Fruit fly (Drosophila melanogaster) whole organism, embryonic: ENCODE results near the gene Caper.

Experiments
- Awh ChIP-seq: fragments of 200-800 bp; sonication (Bioruptor generic); IDR thresholded peaks from 2 replicates; pipeline ENCODE4, ENCODE4 v1.3.6; 2022; ENCODE audit warnings: missing biosample characterization, missing genetic modification characterization
- CG10431 ChIP-seq: fragments of 200-800 bp; sonication (Bioruptor generic); optimal IDR thresholded peaks from 3 replicates; lab custom pipeline; 2018; ENCODE audit warnings: missing biosample characterization, mild to moderate bottlenecking, missing genetic modification characterization
- CG11696 ChIP-seq: fragments of 200-800 bp; sonication (Bioruptor generic); IDR thresholded peaks from 2 replicates; pipeline ENCODE4 v1.3.6; 2022; ENCODE audit warnings: missing biosample characterization, missing genetic modification characterization
- CG14860 ChIP-seq: fragments of 200-800 bp; sonication (Bioruptor generic); IDR thresholded peaks from 3 replicates; pipeline ENCODE4 v1.3.6; 2022; ENCODE audit warnings: missing biosample characterization, missing genetic modification characterization; ENCODE audit not compliant: partially characterized antibody
- CG17359 ChIP-seq: fragments of 200-800 bp; sonication (Bioruptor generic); optimal IDR thresholded peaks from 3 replicates; lab custom pipeline; 2018; ENCODE audit warnings: missing biosample characterization, mild to moderate bottlenecking, missing genetic modification characterization, moderate library complexity
- CG17568 ChIP-seq: fragments of 200-800 bp; sonication (Bioruptor generic); optimal IDR thresholded peaks from 2 replicates; lab custom pipeline; 2018; ENCODE audit warnings: missing biosample characterization, mild to moderate bottlenecking, missing genetic modification characterization, moderate library complexity
- CG18764 ChIP-seq: fragments of 200-800 bp; sonication (Bioruptor generic); optimal IDR thresholded peaks from 3 replicates; lab custom pipeline; 2016; ENCODE audit warnings: missing biosample characterization, missing genetic modification characterization
- CG2712 ChIP-seq: fragments of 200-800 bp; optimal IDR thresholded peaks from 3 replicates; lab custom pipeline; 2019; ENCODE audit warnings: missing biosample characterization, mild to moderate bottlenecking, missing genetic modification characterization, moderate library complexity
- CG2875 ChIP-seq: fragments of 200-800 bp; sonication (Bioruptor generic); optimal IDR thresholded peaks from 2 replicates; lab custom pipeline; 2017; ENCODE audit warnings: missing biosample characterization, mild to moderate bottlenecking, missing genetic modification characterization, missing genetic modification reagents
- CG30403 ChIP-seq: fragments of 200-800 bp; sonication (Bioruptor generic); optimal IDR thresholded peaks from 3 replicates; lab custom pipeline; 2016; ENCODE audit warnings: missing biosample characterization, missing genetic modification characterization
- CG33213 ChIP-seq: fragments of 200-800 bp; sonication (Bioruptor generic); optimal IDR thresholded peaks from 3 replicates; lab custom pipeline; 2016; ENCODE audit warnings: missing biosample characterization, missing genetic modification characterization
- CG3726 ChIP-seq: fragments of 200-800 bp; sonication (Bioruptor generic); IDR thresholded peaks from 3 replicates; pipeline ENCODE4, ENCODE4 v1.3.6; 2022; ENCODE audit warnings: missing biosample characterization, missing genetic modification characterization
- CG5953 ChIP-seq: fragments of 200-800 bp; sonication (Bioruptor generic); IDR thresholded peaks from 2 replicates; pipeline ENCODE4 v1.3.6; 2022; ENCODE audit warnings: missing biosample characterization, missing genetic modification characterization
- CG7372 ChIP-seq: fragments of 200-800 bp; sonication (Bioruptor generic); IDR thresholded peaks from 2 replicates; pipeline ENCODE4 v1.3.6; 2022; ENCODE audit warnings: missing biosample characterization, missing genetic modification characterization
- CG8359 ChIP-seq: fragments of 200-800 bp; sonication (Bioruptor generic); optimal IDR thresholded peaks from 2 replicates; lab custom pipeline; 2017; ENCODE audit warnings: missing biosample characterization, mild to moderate bottlenecking, missing genetic modification characterization, borderline replicate concordance
- CG8388 ChIP-seq: fragments of 200-800 bp; sonication (Bioruptor generic); optimal IDR thresholded peaks from 2 replicates; lab custom pipeline; 2019; ENCODE audit warnings: missing biosample characterization, mild to moderate bottlenecking, missing genetic modification characterization, moderate library complexity
- CG8944 ChIP-seq: fragments of 200-800 bp; sonication (Bioruptor generic); optimal IDR thresholded peaks from 3 replicates; lab custom pipeline; 2016; ENCODE audit warnings: missing biosample characterization, missing genetic modification characterization
- Dfd ChIP-seq, 2 experiments: fragments of >200 bp; optimal IDR thresholded peaks; 2 replicates each; lab custom pipeline; 2017; ENCODE audit warnings: missing biosample characterization in 2 of 2, missing genetic modification characterization in 2 of 2
- Eip74EF ChIP-seq, 2 experiments: fragments of 200-800 bp in 1 of 2; fragments of >200 bp in 1 of 2; sonication (Bioruptor generic) in 1 of 2; optimal IDR thresholded peaks; 2 replicates each; lab custom pipeline; 2017 to 2019; ENCODE audit warnings: missing biosample characterization in 2 of 2, missing genetic modification characterization in 2 of 2, mild to moderate bottlenecking in 1 of 2, moderate library complexity in 1 of 2
- Ets97D ChIP-seq: fragments of 200-800 bp; sonication (Bioruptor generic); optimal IDR thresholded peaks from 3 replicates; lab custom pipeline; 2016; ENCODE audit warnings: missing biosample characterization, missing genetic modification characterization
- Rfx ChIP-seq: fragments of 200-800 bp; sonication (Bioruptor generic); IDR thresholded peaks from 2 replicates; pipeline ENCODE4 v1.3.6; 2022; ENCODE audit warnings: missing biosample characterization, missing genetic modification characterization
- Rx ChIP-seq: fragments of 200-800 bp; sonication (Bioruptor generic); IDR thresholded peaks from 2 replicates; pipeline ENCODE4 v1.3.6; 2022; ENCODE audit warnings: missing biosample characterization, missing genetic modification characterization
- Sox102F ChIP-seq: fragments of 200-800 bp; sonication (Bioruptor generic); optimal IDR thresholded peaks from 2 replicates; lab custom pipeline; 2018; ENCODE audit warnings: missing biosample characterization, mild to moderate bottlenecking, missing genetic modification characterization, moderate library complexity
- Xrp1 ChIP-seq: fragments of 200-800 bp; sonication (Bioruptor generic); IDR thresholded peaks from 2 replicates; pipeline ENCODE4 v1.3.6; 2022; ENCODE audit warnings: missing biosample characterization, missing genetic modification characterization
- ato ChIP-seq: fragments of 200-800 bp; sonication (Bioruptor generic); IDR thresholded peaks from 2 replicates; pipeline ENCODE4 v1.3.6; 2022; ENCODE audit warnings: missing biosample characterization, missing genetic modification characterization; ENCODE audit not compliant: partially characterized antibody
- bbx ChIP-seq: fragments of 200-800 bp; sonication (Bioruptor generic); IDR thresholded peaks from 2 replicates; pipeline ENCODE4 v1.3.6; 2022; ENCODE audit warnings: missing biosample characterization, missing genetic modification characterization; ENCODE audit not compliant: partially characterized antibody
- br ChIP-seq: fragments of >200 bp; optimal IDR thresholded peaks from 2 replicates; lab custom pipeline; 2017
- caup ChIP-seq: fragments of 200-800 bp; sonication (Bioruptor generic); optimal IDR thresholded peaks from 3 replicates; lab custom pipeline; 2017; ENCODE audit warnings: missing biosample characterization, mild to moderate bottlenecking, missing genetic modification characterization, moderate library complexity; ENCODE audit not compliant: severe bottlenecking
- cg ChIP-seq: fragments of 200-800 bp; sonication (Bioruptor generic); optimal IDR thresholded peaks from 3 replicates; lab custom pipeline; 2019; ENCODE audit warnings: missing biosample characterization, mild to moderate bottlenecking, missing genetic modification characterization, moderate library complexity
- chn ChIP-seq: fragments of 200-800 bp; sonication (Bioruptor generic); optimal IDR thresholded peaks from 2 replicates; lab custom pipeline; 2016; ENCODE audit warnings: missing biosample characterization, missing genetic modification characterization
- crc ChIP-seq: fragments of 200-800 bp; sonication (Bioruptor generic); optimal IDR thresholded peaks from 2 replicates; lab custom pipeline; 2016; ENCODE audit warnings: missing biosample characterization, missing genetic modification characterization
- dpn ChIP-seq, 2 experiments: fragments of 200-800 bp; sonication (Bioruptor generic); optimal IDR thresholded peaks; 3 replicates each; lab custom pipeline; 2016; ENCODE audit warnings: missing biosample characterization in 2 of 2, missing genetic modification characterization in 2 of 2
- exex ChIP-seq: fragments of 200-800 bp; sonication (Bioruptor generic); optimal IDR thresholded peaks from 4 replicates; lab custom pipeline; 2018; ENCODE audit warnings: missing biosample characterization, mild to moderate bottlenecking, missing genetic modification characterization, moderate library complexity
- eyg ChIP-seq: fragments of 200-800 bp; sonication (Bioruptor generic); optimal IDR thresholded peaks from 3 replicates; lab custom pipeline; 2016; ENCODE audit warnings: missing biosample characterization, missing genetic modification characterization
- gem ChIP-seq: fragments of 200-800 bp; sonication (Bioruptor generic); optimal IDR thresholded peaks from 2 replicates; lab custom pipeline; 2019; ENCODE audit warnings: missing biosample characterization, mild to moderate bottlenecking, missing genetic modification characterization, moderate library complexity
- kah ChIP-seq: fragments of 200-800 bp; sonication (Bioruptor generic); optimal IDR thresholded peaks from 2 replicates; lab custom pipeline; 2018; ENCODE audit warnings: missing biosample characterization, mild to moderate bottlenecking, missing genetic modification characterization
- kay ChIP-seq: fragments of 200-800 bp; sonication (Bioruptor generic); optimal IDR thresholded peaks from 2 replicates; lab custom pipeline; 2016; ENCODE audit warnings: missing biosample characterization, missing genetic modification characterization
- lab ChIP-seq: fragments of 200-800 bp; sonication (Bioruptor generic); optimal IDR thresholded peaks from 3 replicates; lab custom pipeline; 2017; ENCODE audit warnings: missing biosample characterization, missing genetic modification characterization, mild to moderate bottlenecking, moderate library complexity, missing genetic modification reagents
- lmd ChIP-seq: fragments of 200-800 bp; sonication (Bioruptor generic); IDR thresholded peaks from 2 replicates; pipeline ENCODE4 v1.3.6; 2022; ENCODE audit warnings: missing biosample characterization, missing genetic modification characterization
- odd ChIP-seq: fragments of 200-800 bp; sonication (Bioruptor generic); optimal IDR thresholded peaks from 2 replicates; lab custom pipeline; 2017; ENCODE audit warnings: missing biosample characterization, mild to moderate bottlenecking, missing genetic modification characterization
- p53 ChIP-seq: fragments of 200-800 bp; sonication (Bioruptor generic); optimal IDR thresholded peaks from 2 replicates; lab custom pipeline; 2016; ENCODE audit warnings: missing biosample characterization, missing genetic modification characterization
- ranshi ChIP-seq: fragments of 200-800 bp; sonication (Bioruptor generic); IDR thresholded peaks from 2 replicates; pipeline ENCODE4 v1.3.6; 2022; ENCODE audit warnings: missing biosample characterization, missing genetic modification characterization
- row ChIP-seq: fragments of 200-800 bp; sonication (Bioruptor generic); IDR thresholded peaks from 3 replicates; pipeline ENCODE4 v1.3.6; 2022; ENCODE audit warnings: missing biosample characterization, missing genetic modification characterization
- schlank ChIP-seq: fragments of 200-800 bp; sonication (Bioruptor generic); optimal IDR thresholded peaks from 2 replicates; lab custom pipeline; 2018; ENCODE audit warnings: missing biosample characterization, mild to moderate bottlenecking, missing genetic modification characterization
- scrt ChIP-seq: fragments of 200-800 bp; sonication (Bioruptor generic); optimal IDR thresholded peaks from 2 replicates; lab custom pipeline; 2018; ENCODE audit warnings: missing biosample characterization, mild to moderate bottlenecking, missing genetic modification characterization, moderate library complexity
- sqz ChIP-seq: fragments of 200-800 bp; sonication (Bioruptor generic); optimal IDR thresholded peaks from 3 replicates; lab custom pipeline; 2018; ENCODE audit warnings: missing biosample characterization, mild to moderate bottlenecking, missing genetic modification characterization
- sug ChIP-seq: fragments of 200-800 bp; optimal IDR thresholded peaks from 2 replicates; lab custom pipeline; 2019; ENCODE audit warnings: missing biosample characterization, mild to moderate bottlenecking, missing genetic modification characterization, moderate library complexity
- ttk ChIP-seq: fragments of 200-800 bp; sonication (Bioruptor generic); IDR thresholded peaks from 2 replicates; pipeline ENCODE4 v2.1.2; 2022; ENCODE audit warnings: missing biosample characterization, missing genetic modification characterization
- vfl ChIP-seq: fragments of 200-800 bp; sonication (Bioruptor generic); optimal IDR thresholded peaks from 2 replicates; lab custom pipeline; 2016; ENCODE audit warnings: missing biosample characterization, missing genetic modification characterization
- yki ChIP-seq: fragments of >200 bp; optimal IDR thresholded peaks from 3 replicates; lab custom pipeline; 2018
- z ChIP-seq: fragments of 200-800 bp; sonication (Bioruptor generic); IDR thresholded peaks from 3 replicates; pipeline ENCODE4 v1.3.6; 2022; ENCODE audit warnings: missing biosample characterization, missing genetic modification characterization

The Caper gene

DNA sequence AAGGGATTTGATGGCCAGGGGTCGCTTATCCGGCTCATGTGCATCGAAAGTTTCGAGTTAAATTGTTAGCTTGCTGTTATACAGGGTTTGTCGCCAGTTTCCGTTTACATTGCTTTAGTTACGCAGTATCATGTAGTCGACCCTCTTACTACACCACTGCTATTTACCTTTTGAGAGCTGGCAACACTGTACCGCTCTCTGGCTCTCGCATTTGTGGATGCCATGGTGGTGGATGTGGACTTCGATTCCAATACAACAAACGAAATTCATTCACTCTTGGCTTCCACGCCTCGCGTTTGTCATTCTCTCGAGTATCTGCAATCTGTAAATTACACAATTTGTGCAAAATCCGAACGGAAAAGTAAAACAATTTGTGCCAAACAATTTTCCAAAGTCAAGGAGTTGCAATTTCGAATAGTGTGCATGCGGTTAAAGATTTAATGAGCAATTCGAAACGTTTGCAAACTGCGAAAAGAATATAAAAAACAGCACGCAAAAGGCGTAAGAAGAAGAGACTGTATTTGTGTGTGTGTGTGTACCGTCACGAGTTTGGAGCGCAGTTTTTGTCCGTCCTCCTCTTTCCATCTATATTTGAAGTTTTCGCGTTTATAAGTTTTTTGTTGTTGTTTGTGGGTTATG, 16.6 kb downstream of the Caper start (continued):
- TF ChIP-seq Sox102F (GFP tag; lab: Kevin White, UChicago) (no peak), CG17568 (GFP tag; lab: Kevin White, UChicago) (no peak), vfl (GFP tag; lab: Kevin White, UChicago) (no peak), caup (peak; percentile 44), sqz (GFP tag; lab: Kevin White, UChicago) (peak; percentile 89), Dfd (GFP tag; optimal IDR thresholded peaks at IDR 0.05; lab: Kevin White, UChicago) (no peak), br (no peak), crc (GFP tag; lab: Kevin White, UChicago) (no peak), ato (GFP tag; lab: Robert Waterston, UW) (peak; percentile 100), CG7372 (GFP tag; lab: Robert Waterston, UW) (no peak), Rfx (GFP tag; lab: Robert Waterston, UW) (peak; percentile 52), chn (peak; percentile 33), cg (GFP tag; lab: Kevin White, UChicago) (peak; percentile 86), dpn (GFP tag; optimal IDR thresholded peaks at IDR 0.05; lab: Kevin White, UChicago) (peak; percentile 23 to 34), CG11696 (GFP tag; lab: Robert Waterston, UW) (no peak), exex (tag; lab: Kevin White, UChicago) (peak; percentile 46), gem (tag; lab: Kevin White, UChicago) (no peak), p53 (GFP tag; lab: Kevin White, UChicago) (no peak), lab (GFP tag; lab: Kevin White, UChicago) (peak; percentile 38), Xrp1 (peak; percentile 41; the same call in 1 of the 2 replicates), kay (GFP tag; lab: Kevin White, UChicago) (no peak), kah (no peak), CG3726 (no peak), bbx (GFP tag; lab: Robert Waterston, UW) (peak; percentile 99), row (GFP tag; lab: Robert Waterston, UW) (peak; percentile 93), CG8359 (GFP tag; lab: Kevin White, UChicago) (no peak), eyg (no peak), Awh (GFP tag; lab: Robert Waterston, UW) (no peak), odd (GFP tag; lab: Kevin White, UChicago) (peak; percentile 15), Eip74EF (GFP tag; optimal IDR thresholded peaks at IDR 0.05; lab: Kevin White, UChicago) (no peak), CG30403 (no peak), CG18764 (GFP tag; lab: Kevin White, UChicago) (no peak), CG8944 (GFP tag; lab: Kevin White, UChicago) (no peak), yki (lab: Kevin White, UChicago) (no peak), sug (tag; lab: Kevin White, UChicago) (peak; percentile 38), CG10431 (peak; percentile 72), scrt (GFP tag; lab: Kevin White, UChicago) (peak; percentile 49), CG5953 (GFP tag; lab: Robert Waterston, UW) (no peak), CG17359 (tag; lab: Kevin White, UChicago) (peak; percentile 7), lmd (GFP tag; lab: Robert Waterston, UW) (no peak), CG14860 (GFP tag; lab: Robert Waterston, UW) (peak; percentile 100), Ets97D (GFP tag; lab: Kevin White, UChicago) (no peak), CG33213 (GFP tag; lab: Kevin White, UChicago) (no peak), ranshi (GFP tag; lab: Robert Waterston, UW) (no peak; the same call in 1 of the 2 replicates), z (GFP tag; lab: Robert Waterston, UW) (no peak), schlank (tag; lab: Kevin White, UChicago) (no peak), CG2712 (tag; lab: Kevin White, UChicago) (peak; percentile 27), ttk (GFP tag; lab: Robert Waterston, UW) (peak; percentile 26; the same call in 1 of the 2 replicates), CG8388 (GFP tag; lab: Kevin White, UChicago) (no peak), CG2875 (no peak), Rx (GFP tag; lab: Robert Waterston, UW) (no peak)
